Worm (Caenorhabditis elegans) whole organism, L2 larva: ENCODE data around the gene F25H9.6.

ENCODE experiments used
- C34F6.9 ChIP-seq: fragments of 150-350 bp; optimal IDR thresholded peaks from 2 replicates; lab custom pipeline; 2014; ENCODE audit warnings: missing biosample characterization, missing genetic modification characterization
- Y55F3AM.14 ChIP-seq: fragments of 200-800 bp; sonication (Bioruptor generic); optimal IDR thresholded peaks from 2 replicates; lab custom pipeline; 2018; ENCODE audit warnings: mild to moderate bottlenecking, missing genetic modification characterization, missing compliant biosample characterization
- ZK546.5 ChIP-seq: sonication (generic microtip); optimal IDR thresholded peaks from 2 replicates; lab custom pipeline; 2017; ENCODE audit warnings: missing biosample characterization, missing genetic modification characterization
- ama-1 ChIP-seq: fragments of 150-350 bp; optimal IDR thresholded peaks from 2 replicates; lab custom pipeline; 2018; ENCODE audit warnings: inconsistent platforms
- blmp-1 ChIP-seq: sonication (generic microtip); optimal IDR thresholded peaks from 2 replicates; lab custom pipeline; 2017; ENCODE audit warnings: missing genetic modification characterization, mild to moderate bottlenecking, missing compliant biosample characterization, antibody characterized with exemption, moderate library complexity; ENCODE audit not compliant: insufficient read depth
- ceh-16 ChIP-seq: fragments of 150-350 bp; optimal IDR thresholded peaks from 2 replicates; lab custom pipeline; 2014; ENCODE audit warnings: missing biosample characterization, missing genetic modification characterization
- crh-2 ChIP-seq: sonication (generic microtip); optimal IDR thresholded peaks from 2 replicates; lab custom pipeline; 2017; ENCODE audit warnings: missing biosample characterization, missing genetic modification characterization
- dmd-4 ChIP-seq: sonication (generic microtip); optimal IDR thresholded peaks from 2 replicates; lab custom pipeline; 2017; ENCODE audit warnings: missing biosample characterization, missing genetic modification characterization
- elt-1 ChIP-seq: fragments of 150-350 bp; optimal IDR thresholded peaks from 2 replicates; lab custom pipeline; 2014; ENCODE audit warnings: missing biosample characterization, missing genetic modification characterization
- fos-1 ChIP-seq: fragments of 150-350 bp; optimal IDR thresholded peaks from 2 replicates; lab custom pipeline; 2014; ENCODE audit warnings: missing biosample characterization, missing genetic modification characterization
- gmeb-1 ChIP-seq: fragments of 150-350 bp; optimal IDR thresholded peaks from 2 replicates; lab custom pipeline; 2014; ENCODE audit warnings: missing biosample characterization, missing genetic modification characterization
- lin-13 ChIP-seq: fragments of 150-350 bp; optimal IDR thresholded peaks from 2 replicates; lab custom pipeline; 2014; ENCODE audit warnings: missing biosample characterization, missing genetic modification reagents, missing genetic modification characterization
- lsy-2 ChIP-seq, 2 experiments: fragments of 150-350 bp in 1 of 2; sonication (generic microtip) in 1 of 2; optimal IDR thresholded peaks; 2 replicates each; lab custom pipeline; 2014 to 2017; ENCODE audit warnings: missing biosample characterization in 2 of 2, missing genetic modification characterization in 2 of 2
- mab-5 ChIP-seq: fragments of 150-350 bp; optimal IDR thresholded peaks from 2 replicates; lab custom pipeline; 2014; ENCODE audit warnings: missing biosample characterization, missing genetic modification characterization
- mbf-1 ChIP-seq: sonication (generic microtip); optimal IDR thresholded peaks from 2 replicates; lab custom pipeline; 2017; ENCODE audit warnings: missing biosample characterization, missing genetic modification characterization
- mdl-1 ChIP-seq, 2 experiments: fragments of 150-350 bp in 1 of 2; sonication (generic microtip) in 1 of 2; optimal IDR thresholded peaks; 2 replicates each; lab custom pipeline; 2017; ENCODE audit warnings: missing biosample characterization in 2 of 2, missing genetic modification characterization in 2 of 2
- nhr-12 ChIP-seq: fragments of 150-350 bp; optimal IDR thresholded peaks from 2 replicates; lab custom pipeline; 2014; ENCODE audit warnings: missing biosample characterization, missing genetic modification characterization
- nhr-129 ChIP-seq: fragments of 150-350 bp; optimal IDR thresholded peaks from 2 replicates; lab custom pipeline; 2014; ENCODE audit warnings: missing biosample characterization, missing genetic modification characterization
- nhr-237 ChIP-seq: fragments of 150-350 bp; optimal IDR thresholded peaks from 2 replicates; lab custom pipeline; 2014; ENCODE audit warnings: missing biosample characterization, missing genetic modification characterization
- nhr-25 ChIP-seq: fragments of 150-350 bp; sonication (generic microtip); optimal IDR thresholded peaks from 3 replicates; lab custom pipeline; 2014; ENCODE audit warnings: missing biosample characterization, missing genetic modification characterization
- nhr-6 ChIP-seq: fragments of 150-350 bp; optimal IDR thresholded peaks from 2 replicates; lab custom pipeline; 2014; ENCODE audit warnings: missing biosample characterization, missing genetic modification characterization
- nhr-77 ChIP-seq: fragments of 150-350 bp; optimal IDR thresholded peaks from 2 replicates; lab custom pipeline; 2014; ENCODE audit warnings: missing biosample characterization, missing genetic modification characterization
- peb-1 ChIP-seq: fragments of 150-350 bp; optimal IDR thresholded peaks from 2 replicates; lab custom pipeline; 2014; ENCODE audit warnings: missing biosample characterization, missing genetic modification characterization
- sma-3 ChIP-seq: sonication (generic microtip); optimal IDR thresholded peaks from 2 replicates; lab custom pipeline; 2016; ENCODE audit warnings: missing genetic modification reagents, missing genetic modification characterization, missing compliant biosample characterization
- snpc-4 ChIP-seq: fragments of 150-350 bp; optimal IDR thresholded peaks from 2 replicates; lab custom pipeline; 2014; ENCODE audit warnings: missing biosample characterization, missing genetic modification characterization
- unc-39 ChIP-seq: fragments of 150-350 bp; optimal IDR thresholded peaks from 2 replicates; lab custom pipeline; 2014; ENCODE audit warnings: missing biosample characterization, missing genetic modification characterization
- unc-55 ChIP-seq: fragments of 150-350 bp; sonication (generic microtip); optimal IDR thresholded peaks from 3 replicates; lab custom pipeline; 2014; ENCODE audit warnings: missing biosample characterization, missing genetic modification reagents, missing genetic modification characterization
- ztf-1 ChIP-seq: fragments of 200-800 bp; sonication (Bioruptor generic); conservative IDR thresholded peaks from 2 replicates; pipeline ENCODE4 v1.3.6; 2022; ENCODE audit warnings: missing genetic modification characterization, missing compliant biosample characterization
- ztf-11 ChIP-seq: sonication (generic microtip); optimal IDR thresholded peaks from 2 replicates; lab custom pipeline; 2017; ENCODE audit warnings: missing biosample characterization, missing genetic modification characterization
- ztf-4 ChIP-seq: fragments of 150-350 bp; optimal IDR thresholded peaks from 2 replicates; lab custom pipeline; 2014; ENCODE audit warnings: missing biosample characterization, missing genetic modification characterization

F25H9.6 gene

ce11 chrV:13462974-13463373 lies 5.2 kb downstream of the F25H9.6 start, which contains the start of gene frm-10 (continued):
- TF ChIP-seq blmp-1, result no peak
- TF ChIP-seq nhr-12 (tag; lab: Kevin White, UChicago), result no peak
- TF ChIP-seq fos-1 (tag; lab: Kevin White, UChicago), result peak; percentile 93
- TF ChIP-seq nhr-77, result no peak
- no peak for TF ChIP-seq Y55F3AM.14 (GFP tag; lab: Kevin White, UChicago)
- TF ChIP-seq mbf-1, result no peak
- peak; percentile 61 for TF ChIP-seq ama-1 (lab: Kevin White, UChicago)
- TF ChIP-seq ZK546.5 (tag; lab: Kevin White, UChicago), result no peak
- no peak for TF ChIP-seq dmd-4

- TF ChIP-seq nhr-129 (tag; lab: Kevin White, UChicago) (peak; percentile 50), ztf-4 (tag; lab: Kevin White, UChicago) (no peak), unc-55 (GFP tag; lab: Kevin White, UChicago) (peak; percentile 37), lsy-2 (tag; optimal IDR thresholded peaks at IDR 0.05; lab: Kevin White, UChicago) (peak in 1 of 2 experiments; percentile 33), C34F6.9 (peak; percentile 52)
These were observed 8.8 kb downstream of the F25H9.6 start, which contains the start of gene bath-39 for ce11 chrV:13459323-13459722. Gene bath-39, plus strand, starts transcription at chrV:13459459.

ce11 chrV:13457858-13458257 lies 10.3 kb downstream of the F25H9.6 start, which contains the start of gene F25H9.2:
Gene F25H9.2, plus strand, starts transcription at chrV:13458083.
- TF ChIP-seq ztf-11 (no peak), mab-5 (peak; percentile 0), C34F6.9 (peak; percentile 43)
- TF ChIP-seq, all 48 proteins: peak for 2

ce11 chrV:13455448-13455847 lies 12.7 kb downstream of the F25H9.6 start, which contains the start of gene lurp-3:
Gene lurp-3, plus strand, starts transcription at chrV:13455748.
- no peak for TF ChIP-seq ceh-16 (tag; lab: Kevin White, UChicago)
- no peak for TF ChIP-seq elt-1 (tag; lab: Kevin White, UChicago)
- TF ChIP-seq nhr-6 (tag; lab: Kevin White, UChicago), result no peak
- TF ChIP-seq unc-39 (tag; lab: Kevin White, UChicago), result no peak
- TF ChIP-seq lin-13 (GFP tag; lab: Kevin White, UChicago), result no peak
- no peak for TF ChIP-seq snpc-4 (tag; lab: Kevin White, UChicago)
- TF ChIP-seq lsy-2 (tag; optimal IDR thresholded peaks at IDR 0.05; lab: Kevin White, UChicago), result no peak
- no peak for TF ChIP-seq ama-1 (lab: Kevin White, UChicago)
- TF ChIP-seq peb-1, result no peak
- no peak for TF ChIP-seq nhr-25 (tag; lab: Kevin White, UChicago)
- TF ChIP-seq nhr-129 (tag; lab: Kevin White, UChicago), result no peak
- no peak for TF ChIP-seq C34F6.9
- no peak for TF ChIP-seq fos-1 (tag; lab: Kevin White, UChicago)
- no peak for TF ChIP-seq mab-5
- no peak for TF ChIP-seq gmeb-1 (tag; lab: Kevin White, UChicago)
- no peak for TF ChIP-seq nhr-12 (tag; lab: Kevin White, UChicago)
- TF ChIP-seq dmd-4, result no peak
- no peak for TF ChIP-seq mbf-1

- TF ChIP-seq lin-13 (GFP tag; lab: Kevin White, UChicago), result no peak
- no peak for TF ChIP-seq ceh-16 (tag; lab: Kevin White, UChicago)
- no peak for TF ChIP-seq snpc-4 (tag; lab: Kevin White, UChicago)
- TF ChIP-seq ztf-1 (GFP tag; lab: Robert Waterston, UW), result no peak
- TF ChIP-seq ZK546.5 (tag; lab: Kevin White, UChicago), result no peak
- TF ChIP-seq nhr-237, result no peak
- no peak for TF ChIP-seq sma-3
These were observed 14.8 kb downstream of the F25H9.6 start, which contains the start of gene lurp-2 for ce11 chrV:13453334-13453733. Gene lurp-2, plus strand, starts transcription at chrV:13453634.

- no peak for TF ChIP-seq mdl-1 (tag; optimal IDR thresholded peaks at IDR 0.05; lab: Kevin White, UChicago)
- TF ChIP-seq nhr-6 (tag; lab: Kevin White, UChicago), result no peak
- peak; percentile 28 for TF ChIP-seq mab-5
- TF ChIP-seq lsy-2 (tag; optimal IDR thresholded peaks at IDR 0.05; lab: Kevin White, UChicago), result no peak
- no peak for TF ChIP-seq ztf-11
- TF ChIP-seq crh-2, result peak; percentile 56
- TF ChIP-seq nhr-25 (tag; lab: Kevin White, UChicago), result peak; percentile 31
- no peak for TF ChIP-seq sma-3
- TF ChIP-seq fos-1 (tag; lab: Kevin White, UChicago), result peak; percentile 53
- peak; percentile 23 for TF ChIP-seq C34F6.9
These were observed 22.8 kb downstream of the F25H9.6 start, which contains the start of gene Y2H9A.4 for ce11 chrV:13445229-13445949. Gene Y2H9A.4, plus strand, starts transcription at chrV:13445899.
